Worm (Caenorhabditis elegans): ENCODE results near the gene F56C3.4.
"Not testable (repeated sequence)": the region's sequence is repeated elsewhere in the genome, so short reads cannot be mapped to it uniquely, and the experiment has no call there.

F56C3.4 gene

ce11 chrX:1360631-1361030, at the start of gene F56C3.4:
F56C3.4 (minus strand) TSS chrX:1360731.
- TF ChIP-seq hlh-12 (tag; optimal IDR thresholded peaks at IDR 0.05) (no peak), rec-8 (tag; optimal IDR thresholded peaks at IDR 0.05) (no peak), hmg-1.2 (GFP tag; IDR thresholded peaks at IDR 0.05) (no peak), ceh-27 (GFP tag; optimal IDR thresholded peaks at IDR 0.05) (no peak), hmg-20 (GFP tag; IDR thresholded peaks at IDR 0.05) (no peak), F37B4.10 (GFP tag; IDR thresholded peaks at IDR 0.05) (no peak), bed-2 (GFP tag; IDR thresholded peaks at IDR 0.05) (no peak)

ce11 chrX:1409224-1409623, 48.7 kb upstream of the F56C3.4 start:
- TF ChIP-seq nhr-120 (GFP tag; IDR thresholded peaks at IDR 0.05): no peak
- no peak for TF ChIP-seq repo-1 (tag; optimal IDR thresholded peaks at IDR 0.05)
- TF ChIP-seq D2030.7 (GFP tag; IDR thresholded peaks at IDR 0.05): no peak
- no peak for TF ChIP-seq madf-10 (tag; optimal IDR thresholded peaks at IDR 0.05)
- no peak for TF ChIP-seq rec-8 (tag; optimal IDR thresholded peaks at IDR 0.05)
- no peak for TF ChIP-seq nhr-80 (tag; optimal IDR thresholded peaks at IDR 0.05)
- TF ChIP-seq sea-2 (GFP tag; IDR thresholded peaks at IDR 0.05): no peak
- TF ChIP-seq F57C9.4 (tag; optimal IDR thresholded peaks at IDR 0.05): no peak
- TF ChIP-seq B0261.1 (tag; optimal IDR thresholded peaks at IDR 0.05): no peak
- no peak for TF ChIP-seq nhr-27 (tag; optimal IDR thresholded peaks at IDR 0.05)
- TF ChIP-seq ZK185.1 (tag; optimal IDR thresholded peaks at IDR 0.05; ENCODE audit: poor library complexity, severe bottlenecking): no peak
- no peak for TF ChIP-seq snpc-4 (GFP tag; optimal IDR thresholded peaks at IDR 0.05)
- no peak for TF ChIP-seq snpc-4 (tag; optimal IDR thresholded peaks at IDR 0.05)
- no peak for TF ChIP-seq die-1 (tag; optimal IDR thresholded peaks at IDR 0.05)
- no peak for TF ChIP-seq lsl-1 (GFP tag; optimal IDR thresholded peaks at IDR 0.05)

- TF ChIP-seq ceh-58 (GFP tag; IDR thresholded peaks at IDR 0.05); B0336.3 (GFP tag; IDR thresholded peaks at IDR 0.05); let-607 (tag; optimal IDR thresholded peaks at IDR 0.05): not testable (repeated sequence)
These were observed 43.4 kb upstream of the F56C3.4 start, which contains the start of gene ZK402.1 for ce11 chrX:1403971-1404370. ZK402.1 (plus strand) TSS chrX:1404271.

- not testable (repeated sequence) for TF ChIP-seq Y56A3A.18 (GFP tag; IDR thresholded peaks at IDR 0.05); mes-4 (tag; optimal IDR thresholded peaks at IDR 0.05); F23B12.7 (tag; optimal IDR thresholded peaks at IDR 0.05; ENCODE audit: insufficient read depth)
These were observed 42.9 kb upstream of the F56C3.4 start, which contains the start of gene ZK402.2 for ce11 chrX:1403444-1403843. ZK402.2 (plus strand) TSS chrX:1403744.

ce11 chrX:1401259-1401658, 40.7 kb upstream of the F56C3.4 start, which contains the start of gene ZK402.5:
ZK402.5 (minus strand) TSS chrX:1401359.
- no peak for TF ChIP-seq tbp1 (GFP tag; optimal IDR thresholded peaks at IDR 0.05)
- TF ChIP-seq ceh-58 (GFP tag; IDR thresholded peaks at IDR 0.05): no peak
- TF ChIP-seq gei-17 (GFP tag; optimal IDR thresholded peaks at IDR 0.05): no peak
- TF ChIP-seq F33H1.4 (GFP tag; IDR thresholded peaks at IDR 0.05): no peak
- TF ChIP-seq nhr-90 (tag; optimal IDR thresholded peaks at IDR 0.05): no peak
- TF ChIP-seq atf-7 (tag; optimal IDR thresholded peaks at IDR 0.05): no peak
- no peak for TF ChIP-seq hsf-1 (GFP tag; IDR thresholded peaks at IDR 0.05)
- no peak for TF ChIP-seq mxl-1 (tag; optimal IDR thresholded peaks at IDR 0.05)
- TF ChIP-seq ceh-40 (GFP tag; IDR thresholded peaks at IDR 0.05): no peak
- no peak for TF ChIP-seq rpc-1 (optimal IDR thresholded peaks at IDR 0.05)
- no peak for TF ChIP-seq rpc-1 (tag; optimal IDR thresholded peaks at IDR 0.05)
- TF ChIP-seq bed-1 (GFP tag; IDR thresholded peaks at IDR 0.05): no peak
- no peak for TF ChIP-seq ceh-100 (GFP tag; IDR thresholded peaks at IDR 0.05)

All from whole organism, young adult.